Worm (Caenorhabditis elegans): Measurements from ENCODE around the gene W02B12.1.

The W02B12.1 gene

ce11 chrII:11495307-11495706 is 46.5 kb downstream of the W02B12.1 start, which contains the start of the genes ooc-3 and B0334.4:
Gene ooc-3, minus strand, starts transcription at chrII:11495321.
Gene B0334.4, plus strand, starts transcription at chrII:11495692.
- TF ChIP-seq ces-1 (GFP tag; optimal IDR thresholded peaks at IDR 0.05) (peak; percentile 94), unc-39 (tag; optimal IDR thresholded peaks at IDR 0.05) (no peak), lsy-2 (tag; optimal IDR thresholded peaks at IDR 0.05) (peak; percentile 91)

- no peak for TF ChIP-seq zip-8 (tag; optimal IDR thresholded peaks at IDR 0.05)
- no peak for TF ChIP-seq nhr-237 (tag; optimal IDR thresholded peaks at IDR 0.05)
- TF ChIP-seq elt-3 (tag; optimal IDR thresholded peaks at IDR 0.05) = no peak
- no peak for TF ChIP-seq tbx-8 (GFP tag; optimal IDR thresholded peaks at IDR 0.05)
- TF ChIP-seq nhr-76 (tag; optimal IDR thresholded peaks at IDR 0.05) = no peak
- no peak for TF ChIP-seq ceh-83 (GFP tag; optimal IDR thresholded peaks at IDR 0.05)
- TF ChIP-seq unc-62 (GFP tag; optimal IDR thresholded peaks at IDR 0.05) = no peak
- no peak for TF ChIP-seq nhr-2 (tag; optimal IDR thresholded peaks at IDR 0.05)
- no peak for TF ChIP-seq lsy-2 (tag; optimal IDR thresholded peaks at IDR 0.05)
- no peak for TF ChIP-seq ham-2 (GFP tag; optimal IDR thresholded peaks at IDR 0.05)
- TF ChIP-seq lin-13 (tag; optimal IDR thresholded peaks at IDR 0.05) = no peak
- no peak for TF ChIP-seq ceh-43 (GFP tag; optimal IDR thresholded peaks at IDR 0.05)
- TF ChIP-seq mab-5 (tag; optimal IDR thresholded peaks at IDR 0.05) = no peak
- no peak for TF ChIP-seq cnd-1 (tag; optimal IDR thresholded peaks at IDR 0.05)
- TF ChIP-seq nhr-28 (tag; optimal IDR thresholded peaks at IDR 0.05) = no peak
- no peak for TF ChIP-seq elt-1 (tag; optimal IDR thresholded peaks at IDR 0.05; ENCODE audit: borderline replicate concordance, insufficient read depth)
- no peak for TF ChIP-seq pha-4 (tag; optimal IDR thresholded peaks at IDR 0.05)
- no peak for TF ChIP-seq drap-1 (GFP tag; optimal IDR thresholded peaks at IDR 0.05)
- no peak for TF ChIP-seq M03D4.4 (tag; optimal IDR thresholded peaks at IDR 0.05)
- no peak for TF ChIP-seq sptf-1 (tag; optimal IDR thresholded peaks at IDR 0.05)
These were observed 47.0 kb downstream of the W02B12.1 start for ce11 chrII:11495806-11496205.

ce11 chrII:11496767-11497166 is 47.9 kb downstream of the W02B12.1 start, which contains the start of gene emc-5:
Gene emc-5, plus strand, starts transcription at chrII:11496780.
- TF ChIP-seq zip-8 (tag; optimal IDR thresholded peaks at IDR 0.05) (no peak), hlh-1 (tag; optimal IDR thresholded peaks at IDR 0.05) (peak; percentile 66), unc-120 (tag; optimal IDR thresholded peaks at IDR 0.05; ENCODE audit: poor library complexity, severe bottlenecking) (peak; percentile 57), unc-62 (GFP tag; optimal IDR thresholded peaks at IDR 0.05) (peak; percentile 49), M03D4.4 (tag; optimal IDR thresholded peaks at IDR 0.05) (no peak), ces-1 (GFP tag; optimal IDR thresholded peaks at IDR 0.05) (no peak), ham-2 (GFP tag; optimal IDR thresholded peaks at IDR 0.05) (no peak)

- no peak for TF ChIP-seq nhr-12 (tag; optimal IDR thresholded peaks at IDR 0.05)
- TF ChIP-seq nhr-237 (tag; optimal IDR thresholded peaks at IDR 0.05) = no peak
- TF ChIP-seq cnd-1 (tag; optimal IDR thresholded peaks at IDR 0.05) = no peak
- no peak for TF ChIP-seq snpc-4 (tag; optimal IDR thresholded peaks at IDR 0.05)
- TF ChIP-seq unc-39 (tag; optimal IDR thresholded peaks at IDR 0.05) = no peak
- no peak for TF ChIP-seq nhr-28 (tag; optimal IDR thresholded peaks at IDR 0.05)
- no peak for TF ChIP-seq sem-2 (GFP tag; optimal IDR thresholded peaks at IDR 0.05)
- no peak for TF ChIP-seq tbx-8 (GFP tag; optimal IDR thresholded peaks at IDR 0.05)
- no peak for TF ChIP-seq drap-1 (GFP tag; optimal IDR thresholded peaks at IDR 0.05)
These were observed 48.5 kb downstream of the W02B12.1 start, which contains the start of gene B0334.5 for ce11 chrII:11497365-11497764. Gene B0334.5, plus strand, starts transcription at chrII:11497665.

- TF ChIP-seq nhr-12 (tag; optimal IDR thresholded peaks at IDR 0.05) = no peak
- no peak for TF ChIP-seq elt-1 (tag; optimal IDR thresholded peaks at IDR 0.05; ENCODE audit: borderline replicate concordance, insufficient read depth)
- TF ChIP-seq pha-4 (tag; optimal IDR thresholded peaks at IDR 0.05) = no peak
- TF ChIP-seq bed-3 (GFP tag; optimal IDR thresholded peaks at IDR 0.05) = no peak
- no peak for TF ChIP-seq unc-39 (tag; optimal IDR thresholded peaks at IDR 0.05)
- TF ChIP-seq lin-13 (tag; optimal IDR thresholded peaks at IDR 0.05) = no peak
- no peak for TF ChIP-seq nhr-76 (tag; optimal IDR thresholded peaks at IDR 0.05)
- no peak for TF ChIP-seq ztf-11 (tag; optimal IDR thresholded peaks at IDR 0.05)
- no peak for TF ChIP-seq mab-5 (tag; optimal IDR thresholded peaks at IDR 0.05)
- no peak for TF ChIP-seq nhr-2 (tag; optimal IDR thresholded peaks at IDR 0.05)
- no peak for TF ChIP-seq lin-32 (GFP tag; optimal IDR thresholded peaks at IDR 0.05)
- no peak for TF ChIP-seq nhr-28 (tag; optimal IDR thresholded peaks at IDR 0.05)
- no peak for TF ChIP-seq flh-1 (GFP tag; optimal IDR thresholded peaks at IDR 0.05)
- TF ChIP-seq hlh-1 (tag; optimal IDR thresholded peaks at IDR 0.05) = no peak
- TF ChIP-seq unc-62 (GFP tag; optimal IDR thresholded peaks at IDR 0.05) = no peak
- TF ChIP-seq lsy-2 (tag; optimal IDR thresholded peaks at IDR 0.05) = no peak
- TF ChIP-seq drap-1 (GFP tag; optimal IDR thresholded peaks at IDR 0.05) = no peak
- TF ChIP-seq M03D4.4 (tag; optimal IDR thresholded peaks at IDR 0.05) = no peak
- TF ChIP-seq unc-120 (tag; optimal IDR thresholded peaks at IDR 0.05; ENCODE audit: poor library complexity, severe bottlenecking) = no peak
These were observed 51.4 kb downstream of the W02B12.1 start, which contains the start of gene B0334.20 for ce11 chrII:11500198-11500597. Gene B0334.20, minus strand, starts transcription at chrII:11500459.
